Fruit fly (Drosophila melanogaster): Measurements from ENCODE around the gene CG43091.

dm6 chr3R:22810277-22810676 is 41.7 kb upstream of the CG43091 start:
- no peak for TF ChIP-seq CG33017 (tag; optimal IDR thresholded peaks at IDR 0.05)
- no peak for TF ChIP-seq cnc (optimal IDR thresholded peaks at IDR 0.05)
- TF ChIP-seq kay (GFP tag; ENCODE audit: borderline replicate concordance) = no peak
- TF ChIP-seq CG7101 (tag; optimal IDR thresholded peaks at IDR 0.05) = no peak
- no peak for TF ChIP-seq CG7045 (GFP tag; optimal IDR thresholded peaks at IDR 0.05)
- no peak for TF ChIP-seq cic (GFP tag; optimal IDR thresholded peaks at IDR 0.05)
- no peak for TF ChIP-seq Clk (GFP tag; optimal IDR thresholded peaks at IDR 0.05)
